Worm (Caenorhabditis elegans): ENCODE results near the gene Y43F8B.20.
A peak's percentile ranks its signal among the peaks of the same experiment; 100 is the strongest.

The Y43F8B.20 gene

ce11 chrV:19502579-19503151, 46.9 kb downstream of the Y43F8B.20 start, which contains the start of gene Y43F8B.3:
Gene Y43F8B.3 (plus strand): TSS chrV:19503101.
- TF ChIP-seq madf-3 (GFP tag; IDR thresholded peaks at IDR 0.05), result 0 out of 2 replicates have a peak, but pooled peaks have one; percentile 36
- peak; percentile 54; the same call in 1 of the 2 replicates for TF ChIP-seq lin-26 (GFP tag; IDR thresholded peaks at IDR 0.05)
- TF ChIP-seq snpc-4 (GFP tag; optimal IDR thresholded peaks at IDR 0.05), result no peak
- no peak for TF ChIP-seq snpc-4 (tag; optimal IDR thresholded peaks at IDR 0.05)

DNA sequence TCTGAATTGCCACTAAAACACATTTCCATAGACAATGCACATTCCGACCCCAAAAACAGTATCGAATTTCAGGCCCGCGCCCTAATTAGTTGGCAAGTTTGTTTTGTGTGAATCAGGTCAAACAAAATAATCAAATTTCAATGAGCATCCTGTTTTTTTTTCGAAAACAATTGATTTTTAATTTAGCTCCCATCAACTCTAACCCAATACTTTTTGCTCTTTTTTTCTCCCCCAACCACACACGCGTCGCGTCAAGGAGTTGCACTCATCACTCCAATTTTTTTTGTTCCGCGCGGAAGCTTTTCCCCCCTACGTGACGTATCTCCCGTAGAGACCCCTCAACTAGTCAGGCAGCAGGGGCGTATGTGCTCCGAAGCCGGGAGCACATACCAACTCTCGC, 48.2 kb downstream of the Y43F8B.20 start:
- TF ChIP-seq F33H1.4 (GFP tag; IDR thresholded peaks at IDR 0.05), result no peak
- no peak for TF ChIP-seq lin-35 (GFP tag; optimal IDR thresholded peaks at IDR 0.05)
- TF ChIP-seq cebp-1 (GFP tag; IDR thresholded peaks at IDR 0.05), result no peak
- no peak for TF ChIP-seq cebp-1 (tag; optimal IDR thresholded peaks at IDR 0.05)
- no peak for TF ChIP-seq egrh-3 (GFP tag; IDR thresholded peaks at IDR 0.05)
- TF ChIP-seq zim-3 (tag; optimal IDR thresholded peaks at IDR 0.05), result no peak
- TF ChIP-seq B0336.3 (GFP tag; IDR thresholded peaks at IDR 0.05), result no peak
- TF ChIP-seq B0261.1 (tag; optimal IDR thresholded peaks at IDR 0.05), result no peak
- no peak for TF ChIP-seq nhr-120 (GFP tag; IDR thresholded peaks at IDR 0.05)
- TF ChIP-seq D2030.7 (GFP tag; IDR thresholded peaks at IDR 0.05), result no peak
- TF ChIP-seq rcor-1 (GFP tag; IDR thresholded peaks at IDR 0.05), result no peak
- no peak for TF ChIP-seq ceh-40 (GFP tag; IDR thresholded peaks at IDR 0.05)
- TF ChIP-seq snpc-1.1 (tag; optimal IDR thresholded peaks at IDR 0.05; ENCODE audit: insufficient read depth), result no peak
- TF ChIP-seq lag-1 (GFP tag; IDR thresholded peaks at IDR 0.05), result no peak
- TF ChIP-seq mel-28 (tag; optimal IDR thresholded peaks at IDR 0.05; ENCODE audit: borderline replicate concordance), result no peak
- TF ChIP-seq atf-7 (tag; optimal IDR thresholded peaks at IDR 0.05), result no peak
- no peak for TF ChIP-seq let-526 (GFP tag; IDR thresholded peaks at IDR 0.05)
- no peak for TF ChIP-seq Y79H2A.3 (GFP tag; conservative IDR thresholded peaks at IDR 0.05)
- no peak for TF ChIP-seq F52B5.7 (tag; optimal IDR thresholded peaks at IDR 0.05)

All from whole organism, young adult.